Worm (Caenorhabditis elegans): ENCODE measurements around the gene cni-1.

DNA sequence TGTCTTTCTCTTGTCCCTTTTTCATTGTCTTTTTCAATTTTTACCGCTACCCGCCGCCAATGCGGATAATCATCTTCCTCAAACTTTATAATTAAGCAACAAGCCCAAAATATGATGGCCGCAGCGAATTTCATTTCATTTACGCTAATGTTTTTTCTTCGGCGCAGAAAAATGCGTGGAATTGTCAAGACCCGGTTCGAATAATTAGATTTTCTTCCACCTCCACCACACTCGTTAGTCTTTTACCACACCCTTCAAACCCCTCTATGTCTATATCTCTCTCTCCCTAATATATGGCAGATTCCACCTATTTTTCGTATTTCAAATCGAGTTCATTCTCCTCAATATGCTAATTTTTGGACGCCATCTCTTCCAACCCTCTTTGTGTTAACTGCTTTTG, 9.6 kb upstream of the cni-1 start:
- TF ChIP-seq nhr-237 (tag; optimal IDR thresholded peaks at IDR 0.05) (no peak), blmp-1 (tag; optimal IDR thresholded peaks at IDR 0.05) (no peak), ces-1 (GFP tag; optimal IDR thresholded peaks at IDR 0.05) (peak; percentile 82), elt-1 (tag; optimal IDR thresholded peaks at IDR 0.05; ENCODE audit: borderline replicate concordance, insufficient read depth) (no peak), unc-39 (tag; optimal IDR thresholded peaks at IDR 0.05) (no peak), elt-3 (tag; optimal IDR thresholded peaks at IDR 0.05) (no peak), nhr-76 (tag; optimal IDR thresholded peaks at IDR 0.05) (no peak), lin-13 (tag; optimal IDR thresholded peaks at IDR 0.05) (no peak), nhr-28 (tag; optimal IDR thresholded peaks at IDR 0.05) (no peak), ztf-11 (tag; optimal IDR thresholded peaks at IDR 0.05) (no peak), nhr-12 (tag; optimal IDR thresholded peaks at IDR 0.05) (no peak)

Measured in whole organism, mixed stage, embryonic.